Worm (Caenorhabditis elegans): ENCODE measurements around the gene iff-2.

The iff-2 gene

DNA sequence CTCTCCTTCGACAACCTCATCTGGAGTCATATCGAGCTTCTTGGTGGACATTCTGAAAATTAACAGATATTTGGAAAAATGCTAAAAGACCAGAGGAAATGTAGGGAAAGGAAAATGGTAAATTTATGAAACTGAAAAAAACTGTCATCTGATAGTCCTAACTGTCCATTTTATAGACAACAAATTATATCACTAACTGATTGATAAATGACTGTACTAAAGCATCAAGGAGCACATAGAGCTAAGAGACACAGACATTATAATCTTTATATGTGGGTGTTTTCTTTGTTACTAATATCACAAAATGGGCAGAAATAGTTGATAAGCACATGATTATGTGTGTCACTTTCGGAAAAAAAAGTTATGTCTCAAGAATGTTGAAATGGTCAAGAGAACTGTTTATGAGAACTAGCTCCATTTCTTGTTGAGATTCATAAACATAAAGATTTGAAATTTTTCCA lies 5.7 kb upstream of the iff-2 start, which contains the start of gene F54C9.3 (continued):
- TF ChIP-seq daf-19 (GFP tag; conservative IDR thresholded peaks at IDR 0.05) (no peak), lin-38 (GFP tag; IDR thresholded peaks at IDR 0.05) (peak; percentile 16)

DNA sequence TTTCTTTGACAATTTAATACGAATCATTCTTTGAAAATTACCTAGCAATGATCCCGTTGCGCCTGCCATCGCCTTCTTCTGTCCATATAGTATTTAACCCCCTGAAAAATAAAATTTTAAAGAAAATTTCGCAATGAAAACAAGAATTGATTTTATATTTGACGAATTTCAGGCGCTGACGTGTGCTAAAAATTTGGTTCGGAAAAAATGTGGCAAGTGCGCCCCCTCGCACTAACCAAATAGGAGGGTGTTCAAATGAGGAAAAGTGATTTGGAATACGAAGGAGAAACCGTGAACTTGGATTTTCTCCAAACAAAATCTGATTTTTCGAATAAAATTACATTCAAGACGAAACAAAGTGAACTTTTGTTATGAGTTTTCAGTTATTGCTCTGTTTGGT lies 4.9 kb upstream of the iff-2 start, which contains the start of gene stc-1:
Gene stc-1 (minus strand): TSS at position 101 of the 400 bp plus-strand sequence.
- peak; percentile 59 for TF ChIP-seq mes-2 (tag; optimal IDR thresholded peaks at IDR 0.05; ENCODE audit: poor library complexity, severe bottlenecking)
- no peak for TF ChIP-seq ceh-32 (tag; optimal IDR thresholded peaks at IDR 0.05; ENCODE audit: poor library complexity)
- no peak for TF ChIP-seq daf-16 (GFP tag; optimal IDR thresholded peaks at IDR 0.05)
- peak; percentile 33 for TF ChIP-seq daf-16 (tag; optimal IDR thresholded peaks at IDR 0.05)
- 0 out of 2 replicates have a peak, but pooled peaks have one; percentile 22 for TF ChIP-seq arid-1 (GFP tag; conservative IDR thresholded peaks at IDR 0.05)
- TF ChIP-seq nhr-28 (tag; optimal IDR thresholded peaks at IDR 0.05), result peak; percentile 39
- TF ChIP-seq lsy-2 (tag; optimal IDR thresholded peaks at IDR 0.05), result peak in 1 of 2 experiments; percentile 45
- peak; percentile 35; the same call in 1 of the 2 replicates for TF ChIP-seq T26A8.4 (GFP tag; IDR thresholded peaks at IDR 0.05)
- peak; percentile 53 for TF ChIP-seq nhr-6 (tag; optimal IDR thresholded peaks at IDR 0.05)
- TF ChIP-seq nhr-41 (GFP tag; IDR thresholded peaks at IDR 0.05), result no peak
- peak; percentile 1 for TF ChIP-seq nhr-10 (tag; optimal IDR thresholded peaks at IDR 0.05)
- no peak for TF ChIP-seq snpc-4 (tag; optimal IDR thresholded peaks at IDR 0.05)
- TF ChIP-seq pqm-1 (tag; optimal IDR thresholded peaks at IDR 0.05), result peak; percentile 20
- TF ChIP-seq lin-38 (GFP tag; IDR thresholded peaks at IDR 0.05), result peak; percentile 81
- peak; percentile 43 for TF ChIP-seq dve-1 (tag; optimal IDR thresholded peaks at IDR 0.05; ENCODE audit: insufficient read depth)
- no peak for TF ChIP-seq ceh-20 (GFP tag; IDR thresholded peaks at IDR 0.05)
- TF ChIP-seq aha-1 (tag), result peak; percentile 23
- TF ChIP-seq dpl-1 (GFP tag; optimal IDR thresholded peaks at IDR 0.05), result peak; percentile 70

DNA sequence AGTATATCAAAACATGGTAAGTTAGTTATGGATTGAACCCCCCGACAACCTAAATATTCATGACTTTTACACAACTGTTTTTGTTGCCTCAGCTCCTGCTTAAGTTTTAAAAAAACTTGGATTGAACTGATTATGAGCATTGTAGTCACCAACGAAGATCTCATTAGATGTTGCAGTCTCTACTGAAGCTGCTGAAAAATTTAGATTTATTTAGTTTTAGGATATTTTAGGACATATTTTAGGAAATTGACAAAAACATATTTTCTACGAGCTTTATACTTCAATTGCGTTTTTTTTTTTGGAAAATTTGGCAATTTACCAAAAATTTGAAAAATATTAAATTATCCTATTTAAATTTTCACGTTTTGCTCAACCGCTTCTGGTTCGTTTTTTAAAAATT lies 835 bp upstream of the iff-2 start, which contains the start of gene F54C9.14:
Gene F54C9.14 (plus strand): TSS at position 301 of the 400 bp plus-strand sequence.
- TF ChIP-seq mes-2 (tag; optimal IDR thresholded peaks at IDR 0.05; ENCODE audit: poor library complexity, severe bottlenecking) (no peak), spr-3 (GFP tag; optimal IDR thresholded peaks at IDR 0.05) (no peak), nhr-25 (tag; optimal IDR thresholded peaks at IDR 0.05; ENCODE audit: borderline replicate concordance, insufficient read depth) (no peak), nhr-48 (tag; optimal IDR thresholded peaks at IDR 0.05) (no peak), lir-3 (tag; optimal IDR thresholded peaks at IDR 0.05) (no peak), lin-13 (GFP tag; optimal IDR thresholded peaks at IDR 0.05) (no peak), nhr-102 (tag; optimal IDR thresholded peaks at IDR 0.05) (no peak), pha-4 (GFP tag; IDR thresholded peaks at IDR 0.05) (no peak), pha-4 (tag; optimal IDR thresholded peaks at IDR 0.05) (no peak), skn-1 (tag; optimal IDR thresholded peaks at IDR 0.05) (no peak), ceh-62 (tag; optimal IDR thresholded peaks at IDR 0.05) (no peak), arid-1 (GFP tag; conservative IDR thresholded peaks at IDR 0.05) (no peak), zag-1 (tag; optimal IDR thresholded peaks at IDR 0.05) (no peak), nhr-28 (tag; optimal IDR thresholded peaks at IDR 0.05) (no peak), hlh-11 (tag; optimal IDR thresholded peaks at IDR 0.05) (no peak), nhr-77 (tag; optimal IDR thresholded peaks at IDR 0.05) (no peak), Y48G9A.11 (GFP tag; IDR thresholded peaks at IDR 0.05) (no peak), lin-15B (tag; optimal IDR thresholded peaks at IDR 0.05) (no peak)

DNA sequence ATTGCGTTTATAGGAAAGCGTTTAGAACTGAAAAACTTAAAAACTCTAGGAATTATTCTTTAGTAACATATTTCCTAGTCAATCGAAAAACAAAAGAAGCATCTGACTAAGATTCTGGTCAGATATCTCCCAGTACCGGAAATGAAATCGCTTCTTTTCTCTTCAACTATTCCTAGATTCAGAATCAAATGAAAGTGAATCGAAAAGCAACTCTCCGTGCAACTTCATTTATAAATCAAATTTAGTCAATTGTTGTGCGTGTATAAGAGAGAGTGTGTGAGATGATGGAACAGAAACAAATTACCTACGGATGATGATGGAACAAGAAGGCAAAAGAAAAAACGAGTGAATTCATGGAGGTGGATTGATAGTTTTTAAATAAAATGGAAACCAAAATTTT lies 2.0 kb downstream of the iff-2 start:
- TF ChIP-seq sdz-12 (GFP tag; optimal IDR thresholded peaks at IDR 0.05) (no peak), nhr-41 (GFP tag; IDR thresholded peaks at IDR 0.05) (no peak), Y75B8A.6 (GFP tag; IDR thresholded peaks at IDR 0.05) (no peak), lin-13 (GFP tag; optimal IDR thresholded peaks at IDR 0.05) (no peak), lsy-2 (tag; optimal IDR thresholded peaks at IDR 0.05) (peak in 1 of 2 experiments; percentile 34), aly-2 (tag; optimal IDR thresholded peaks at IDR 0.05) (no peak), ces-1 (GFP tag; optimal IDR thresholded peaks at IDR 0.05) (peak; percentile 82), spr-1 (tag; optimal IDR thresholded peaks at IDR 0.05) (no peak), mep-1 (tag; optimal IDR thresholded peaks at IDR 0.05) (no peak), dpl-1 (GFP tag; optimal IDR thresholded peaks at IDR 0.05) (no peak), fkh-10 (GFP tag; optimal IDR thresholded peaks at IDR 0.05) (peak; percentile 99), madf-9 (GFP tag; conservative IDR thresholded peaks at IDR 0.05) (no peak), zip-11 (GFP tag; IDR thresholded peaks at IDR 0.05) (no peak), lin-15B (tag; optimal IDR thresholded peaks at IDR 0.05) (no peak), ama-1 (optimal IDR thresholded peaks at IDR 0.05) (peak; percentile 31), ceh-62 (tag; optimal IDR thresholded peaks at IDR 0.05) (no peak), madf-5 (GFP tag; IDR thresholded peaks at IDR 0.05) (no peak), ceh-32 (tag; optimal IDR thresholded peaks at IDR 0.05; ENCODE audit: poor library complexity) (no peak), php-3 (GFP tag; IDR thresholded peaks at IDR 0.05) (no peak), nhr-48 (tag; optimal IDR thresholded peaks at IDR 0.05) (no peak)
